Worm (Caenorhabditis elegans) whole organism, L4 larva: ENCODE results near the gene gcy-5.

Experiments
- F26F4.8 ChIP-seq: fragments of 200-800 bp; sonication (Bioruptor generic); conservative IDR thresholded peaks from 2 replicates; pipeline ENCODE4 v1.3.6; 2022; ENCODE audit warnings: missing genetic modification characterization, missing compliant biosample characterization
- F44E2.7 ChIP-seq: fragments of 200-800 bp; sonication (Bioruptor generic); IDR thresholded peaks from 2 replicates; pipeline ENCODE4 v2.1.2; 2022; ENCODE audit warnings: missing genetic modification characterization, missing compliant biosample characterization
- Y5F2A.4 ChIP-seq: fragments of 200-800 bp; sonication (Bioruptor generic); optimal IDR thresholded peaks from 2 replicates; lab custom pipeline; 2018; ENCODE audit warnings: mild to moderate bottlenecking, missing genetic modification characterization, missing compliant biosample characterization
- aha-1 ChIP-seq: fragments of 150-350 bp; peaks from one replicate; lab custom pipeline; 2014; ENCODE audit warnings: missing biosample characterization, missing genetic modification characterization
- aly-2 ChIP-seq: sonication (generic microtip); optimal IDR thresholded peaks from 2 replicates; lab custom pipeline; 2018; ENCODE audit warnings: missing biosample characterization, missing genetic modification characterization
- ama-1 ChIP-seq: fragments of 150-350 bp; optimal IDR thresholded peaks from 2 replicates; lab custom pipeline; 2014; ENCODE audit warnings: inconsistent platforms, mixed read lengths
- attf-4 ChIP-seq: sonication (generic microtip); optimal IDR thresholded peaks from 3 replicates; lab custom pipeline; 2017; ENCODE audit warnings: missing biosample characterization, missing genetic modification characterization
- ctbp-1 ChIP-seq: fragments of 200-800 bp; sonication (Bioruptor generic); IDR thresholded peaks from 2 replicates; pipeline ENCODE4 v1.3.6; 2022; ENCODE audit warnings: missing genetic modification reagents, missing genetic modification characterization, missing compliant biosample characterization
- daf-12 ChIP-seq: fragments of 150-350 bp; optimal IDR thresholded peaks from 2 replicates; lab custom pipeline; 2014; ENCODE audit warnings: missing biosample characterization, missing genetic modification reagents, missing genetic modification characterization
- daf-19 ChIP-seq: fragments of 200-800 bp; sonication (Bioruptor generic); conservative IDR thresholded peaks from 2 replicates; pipeline ENCODE4 v1.3.6; 2022; ENCODE audit warnings: missing genetic modification characterization, missing compliant biosample characterization
- dmd-8 ChIP-seq: fragments of 200-800 bp; sonication (Bioruptor generic); IDR thresholded peaks from 2 replicates; pipeline ENCODE4 v1.3.6; 2022; ENCODE audit warnings: missing genetic modification characterization, missing compliant biosample characterization
- dve-1 ChIP-seq: sonication (generic microtip); optimal IDR thresholded peaks from 2 replicates; lab custom pipeline; 2017; ENCODE audit warnings: antibody characterized with exemption, mild to moderate bottlenecking, missing genetic modification characterization, missing compliant biosample characterization; ENCODE audit not compliant: insufficient read depth
- fkh-10 ChIP-seq: fragments of 150-350 bp; optimal IDR thresholded peaks from 2 replicates; lab custom pipeline; 2014; ENCODE audit warnings: missing biosample characterization, missing genetic modification reagents, missing genetic modification characterization
- fos-1 ChIP-seq: fragments of 150-350 bp; optimal IDR thresholded peaks from 2 replicates; lab custom pipeline; 2014; ENCODE audit warnings: missing biosample characterization, missing genetic modification characterization
- gei-8 ChIP-seq: fragments of 200-800 bp; sonication (Bioruptor generic); optimal IDR thresholded peaks from 2 replicates; lab custom pipeline; 2018; ENCODE audit warnings: mild to moderate bottlenecking, missing genetic modification characterization, missing compliant biosample characterization
- lin-39 ChIP-seq: fragments of 150-350 bp; optimal IDR thresholded peaks from 2 replicates; lab custom pipeline; 2014; ENCODE audit warnings: missing biosample characterization, missing genetic modification reagents, missing genetic modification characterization
- madf-9 ChIP-seq: fragments of 200-800 bp; sonication (Bioruptor generic); conservative IDR thresholded peaks from 2 replicates; pipeline ENCODE4 v1.3.6; 2022; ENCODE audit warnings: missing genetic modification reagents, missing genetic modification characterization, missing compliant biosample characterization
- nhr-102 ChIP-seq: sonication (generic microtip); optimal IDR thresholded peaks from 2 replicates; lab custom pipeline; 2016; ENCODE audit warnings: mild to moderate bottlenecking, missing genetic modification characterization, moderate library complexity, missing compliant biosample characterization
- pha-4 ChIP-seq, 2 experiments: fragments of 150-350 bp in 1 of 2; fragments of 200-800 bp in 1 of 2; sonication (Bioruptor generic) in 1 of 2; IDR thresholded peaks in 1 of 2; optimal IDR thresholded peaks in 1 of 2; 2 replicates each; pipeline versions ENCODE4 v1.3.6 to Lab custom; 2014 to 2022; ENCODE audit warnings: missing genetic modification characterization in 2 of 2, missing genetic modification reagents in 2 of 2, missing biosample characterization in 1 of 2, missing compliant biosample characterization in 1 of 2
- php-3 ChIP-seq: fragments of 200-800 bp; sonication (Bioruptor generic); IDR thresholded peaks from 2 replicates; pipeline ENCODE4 v1.3.6; 2022; ENCODE audit warnings: missing genetic modification reagents, missing genetic modification characterization, missing compliant biosample characterization
- set-16 ChIP-seq: fragments of 200-800 bp; sonication (Bioruptor generic); IDR thresholded peaks from 2 replicates; pipeline ENCODE4 v1.3.6; 2022; ENCODE audit warnings: missing genetic modification reagents, missing genetic modification characterization, missing compliant biosample characterization
- skn-1 ChIP-seq: fragments of 150-350 bp; optimal IDR thresholded peaks from 2 replicates; lab custom pipeline; 2014; ENCODE audit warnings: missing biosample characterization, missing genetic modification characterization
- snpc-1.2 ChIP-seq: fragments of 200-800 bp; sonication (Bioruptor generic); IDR thresholded peaks from 2 replicates; pipeline ENCODE4 v1.3.6; 2022; ENCODE audit warnings: missing genetic modification reagents, missing genetic modification characterization, missing compliant biosample characterization
- spr-1 ChIP-seq: sonication (generic microtip); optimal IDR thresholded peaks from 2 replicates; lab custom pipeline; 2016; ENCODE audit warnings: mild to moderate bottlenecking, missing genetic modification characterization, missing compliant biosample characterization
- spr-3 ChIP-seq: fragments of 200-800 bp; sonication (Bioruptor generic); optimal IDR thresholded peaks from 2 replicates; lab custom pipeline; 2018; ENCODE audit warnings: mild to moderate bottlenecking, missing genetic modification characterization, missing compliant biosample characterization
- unc-62 ChIP-seq, 3 experiments: fragments of 150-350 bp in 1 of 3; sonication (generic microtip); optimal IDR thresholded peaks in 2 of 3; peaks in 1 of 3; 1 replicate in 1 of 3; 2 replicates in 2 of 3; lab custom pipeline; 2014 to 2017; ENCODE audit warnings: missing biosample characterization in 3 of 3, missing genetic modification characterization in 3 of 3, missing genetic modification reagents in 3 of 3, missing genotype in 1 of 3
- zfp-3 ChIP-seq: fragments of 200-800 bp; sonication (Bioruptor generic); conservative IDR thresholded peaks from 2 replicates; pipeline ENCODE4 v1.3.6; 2022; ENCODE audit warnings: missing genetic modification reagents, missing genetic modification characterization, missing compliant biosample characterization
- zip-2 ChIP-seq: fragments of 150-350 bp; optimal IDR thresholded peaks from 2 replicates; lab custom pipeline; 2014; ENCODE audit warnings: missing biosample characterization, missing genetic modification characterization

gcy-5 gene

ce11 chrII:10346075-10346474 lies 30.1 kb upstream of the gcy-5 start, which contains the start of gene C07E3.10:
Gene C07E3.10 (plus strand): TSS chrII:10346375.
- TF ChIP-seq nhr-102 (no peak), snpc-1.2 (GFP tag; lab: Robert Waterston, UW) (no peak), set-16 (no peak), madf-9 (GFP tag; lab: Robert Waterston, UW) (no peak), dve-1 (tag; lab: Kevin White, UChicago) (no peak), pha-4 (GFP tag; IDR thresholded peaks at IDR 0.05; lab: Robert Waterston, UW) (no peak), pha-4 (tag; optimal IDR thresholded peaks at IDR 0.05; lab: Kevin White, UChicago) (no peak), daf-12 (tag; lab: Kevin White, UChicago) (no peak), F44E2.7 (GFP tag; lab: Robert Waterston, UW) (no peak)
- TF ChIP-seq, all 104 proteins: peak for 0

- TF ChIP-seq daf-19 (GFP tag; lab: Robert Waterston, UW), result no peak
Measured at ce11 chrII:10345012-10345411, 29.0 kb upstream of the gcy-5 start, which contains the start of gene pro-2. Gene pro-2 (minus strand): TSS chrII:10345112.

- TF ChIP-seq gei-8 (GFP tag; lab: Kevin White, UChicago), result no peak
- peak; percentile 92 for TF ChIP-seq aha-1 (tag; lab: Kevin White, UChicago)
Measured at ce11 chrII:10329754-10330153, 13.7 kb upstream of the gcy-5 start.

ce11 chrII:10325615-10326232 lies 9.7 kb upstream of the gcy-5 start, which contains the start of gene appg-1:
Gene appg-1 (plus strand): TSS chrII:10326041.
- TF ChIP-seq skn-1 (tag; lab: Kevin White, UChicago) (no peak), madf-9 (GFP tag; lab: Robert Waterston, UW) (0 out of 2 replicates have a peak, but pooled peaks have one; percentile 6), aha-1 (tag; lab: Kevin White, UChicago) (peak; percentile 91), fos-1 (tag; lab: Kevin White, UChicago) (no peak), spr-3 (GFP tag; lab: Kevin White, UChicago) (peak; percentile 3), dmd-8 (GFP tag; lab: Robert Waterston, UW) (0 out of 2 replicates have a peak, but pooled peaks have one; percentile 34), F26F4.8 (GFP tag; lab: Robert Waterston, UW) (0 out of 2 replicates have a peak, but pooled peaks have one; percentile 5), set-16 (peak; percentile 86)

ce11 chrII:10321410-10321809 lies 5.4 kb upstream of the gcy-5 start, which contains the start of gene idpp-4:
Gene idpp-4 (plus strand): TSS chrII:10321460.
- TF ChIP-seq unc-62 (GFP tag; optimal IDR thresholded peaks at IDR 0.05 in 1 of 2; lab: Kevin White, UChicago) (peak in 1 of 2 experiments; percentile 93), unc-62 (tag; optimal IDR thresholded peaks at IDR 0.05; lab: Kevin White, UChicago) (no peak), ctbp-1 (GFP tag; lab: Robert Waterston, UW) (no peak)

- TF ChIP-seq madf-9 (GFP tag; lab: Robert Waterston, UW) (no peak), zfp-3 (no peak), fos-1 (tag; lab: Kevin White, UChicago) (no peak), php-3 (GFP tag; lab: Robert Waterston, UW) (no peak), spr-1 (no peak), aly-2 (tag; lab: Kevin White, UChicago) (no peak), fkh-10 (no peak), pha-4 (GFP tag; IDR thresholded peaks at IDR 0.05; lab: Robert Waterston, UW) (no peak), pha-4 (tag; optimal IDR thresholded peaks at IDR 0.05; lab: Kevin White, UChicago) (no peak), zip-2 (tag; lab: Kevin White, UChicago) (no peak), attf-4 (tag; lab: Kevin White, UChicago) (no peak), lin-39 (tag; lab: Kevin White, UChicago) (no peak), ama-1 (lab: Kevin White, UChicago) (no peak), Y5F2A.4 (no peak)
Measured at ce11 chrII:10317007-10317406, 988 bp upstream of the gcy-5 start, which contains the start of gene M02G9.4. Gene M02G9.4 (plus strand): TSS chrII:10317307.
